Worm (Caenorhabditis elegans): ENCODE results near the gene inx-18.

inx-18 gene

DNA sequence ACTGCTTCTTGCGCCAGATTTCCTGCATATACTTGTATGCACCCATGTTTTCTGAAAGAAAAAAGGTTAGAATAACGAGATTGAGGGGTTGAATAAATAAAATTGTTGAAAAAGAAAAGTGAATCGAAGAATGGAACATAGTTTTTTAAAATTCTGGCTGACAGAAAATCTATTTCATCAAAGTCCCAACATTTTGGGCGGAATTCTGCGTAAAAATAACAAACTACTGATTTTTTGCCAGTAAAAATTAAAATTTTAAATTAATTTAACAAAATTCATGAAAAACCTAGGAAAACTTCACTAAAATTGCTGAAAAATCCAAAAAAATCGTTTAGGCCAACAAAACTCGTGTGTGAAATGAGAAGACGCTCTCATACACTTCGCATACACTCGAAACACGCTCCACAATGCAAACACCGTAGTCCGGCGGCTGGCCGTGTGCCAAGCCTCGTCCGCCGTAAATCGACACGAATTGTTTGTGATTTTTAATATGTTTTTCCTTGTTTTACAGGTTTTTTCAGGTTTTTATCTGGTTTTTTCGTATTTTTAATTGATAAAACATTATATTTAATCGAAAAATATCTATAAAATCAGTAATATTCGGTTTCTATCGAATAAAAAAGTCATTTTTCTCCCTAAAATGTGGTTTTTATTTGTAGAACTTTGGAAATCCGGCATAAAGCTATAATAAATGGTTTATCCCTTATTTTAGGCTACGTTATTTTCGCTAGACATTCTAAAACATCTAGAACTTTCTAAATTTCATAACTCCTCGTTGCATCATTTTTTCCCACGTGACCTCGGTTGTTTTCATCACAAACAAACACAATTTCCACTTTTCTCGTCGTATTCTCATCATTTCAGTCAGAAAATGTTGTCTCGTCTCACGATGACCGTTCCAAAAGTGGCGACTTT, 48.6 kb downstream of the inx-18 start, which contains the start of the genes rpl-15 and K11H12.8:
Gene rpl-15 (minus strand): TSS at position 51 of the 915 bp plus-strand sequence.
Gene K11H12.8 (plus strand): TSS at position 865 of the 915 bp plus-strand sequence.
- TF ChIP-seq ceh-22 (tag; optimal IDR thresholded peaks at IDR 0.05), result no peak
- peak; percentile 98 for TF ChIP-seq pqm-1 (tag; optimal IDR thresholded peaks at IDR 0.05)
- peak; percentile 30 for TF ChIP-seq hlh-13 (GFP tag; optimal IDR thresholded peaks at IDR 0.05)
- peak; percentile 89 for TF ChIP-seq syd-9 (tag; optimal IDR thresholded peaks at IDR 0.05)
- TF ChIP-seq sox-2 (GFP tag; IDR thresholded peaks at IDR 0.05), result peak; percentile 82
- TF ChIP-seq T23F11.4 (GFP tag; optimal IDR thresholded peaks at IDR 0.05), result peak; percentile 74
- TF ChIP-seq ceh-30 (tag; optimal IDR thresholded peaks at IDR 0.05), result peak; percentile 65
- peak; percentile 89 for TF ChIP-seq pag-3 (tag; optimal IDR thresholded peaks at IDR 0.05; ENCODE audit: borderline replicate concordance)
- peak; percentile 94 for TF ChIP-seq hlh-30 (tag; optimal IDR thresholded peaks at IDR 0.05; ENCODE audit: insufficient read depth)
- peak; percentile 87 for TF ChIP-seq unc-3 (GFP tag; conservative IDR thresholded peaks at IDR 0.05)
- TF ChIP-seq unc-3 (tag; optimal IDR thresholded peaks at IDR 0.05), result peak; percentile 95
- peak; percentile 89 for TF ChIP-seq C08G9.2 (tag; optimal IDR thresholded peaks at IDR 0.05)
- peak; percentile 85 for TF ChIP-seq sdc-2 (tag; optimal IDR thresholded peaks at IDR 0.05)
- TF ChIP-seq hlh-6 (tag; optimal IDR thresholded peaks at IDR 0.05), result peak; percentile 55
- peak; percentile 92 for TF ChIP-seq pax-1 (tag; optimal IDR thresholded peaks at IDR 0.05)
- peak; percentile 90 for TF ChIP-seq pros-1 (tag; optimal IDR thresholded peaks at IDR 0.05)
- peak; percentile 56 for TF ChIP-seq hlh-15 (tag; optimal IDR thresholded peaks at IDR 0.05)
- peak; percentile 86 for TF ChIP-seq ttx-3 (tag; optimal IDR thresholded peaks at IDR 0.05)
- TF ChIP-seq ceh-9 (tag; optimal IDR thresholded peaks at IDR 0.05), result no peak
- TF ChIP-seq odd-2 (tag; optimal IDR thresholded peaks at IDR 0.05), result peak; percentile 19
- TF ChIP-seq nhr-232 (tag; optimal IDR thresholded peaks at IDR 0.05), result no peak
- TF ChIP-seq ceh-24 (tag; optimal IDR thresholded peaks at IDR 0.05), result peak; percentile 71
- TF ChIP-seq Y22D7AL.16 (tag; optimal IDR thresholded peaks at IDR 0.05), result peak; percentile 80
- TF ChIP-seq K02D7.2 (tag; optimal IDR thresholded peaks at IDR 0.05), result peak; percentile 78
- TF ChIP-seq ceh-2 (tag; optimal IDR thresholded peaks at IDR 0.05), result peak; percentile 96
- TF ChIP-seq unc-55 (GFP tag; optimal IDR thresholded peaks at IDR 0.05), result peak; percentile 84
- peak; percentile 90 for TF ChIP-seq madf-2 (tag; optimal IDR thresholded peaks at IDR 0.05)
- TF ChIP-seq ceh-6 (GFP tag; optimal IDR thresholded peaks at IDR 0.05), result peak; percentile 73
- TF ChIP-seq C38D4.7 (GFP tag; optimal IDR thresholded peaks at IDR 0.05), result peak; percentile 59
- TF ChIP-seq mec-3 (tag; optimal IDR thresholded peaks at IDR 0.05; ENCODE audit: borderline replicate concordance), result no peak
- TF ChIP-seq K09A11.1 (tag; optimal IDR thresholded peaks at IDR 0.05; ENCODE audit: insufficient read depth), result peak; percentile 85
- TF ChIP-seq pat-9 (tag; optimal IDR thresholded peaks at IDR 0.05), result peak; percentile 94
- peak; percentile 71 for TF ChIP-seq che-1 (tag; optimal IDR thresholded peaks at IDR 0.05)
- peak; percentile 99 for TF ChIP-seq nfya-1 (tag; optimal IDR thresholded peaks at IDR 0.05)
- TF ChIP-seq ceh-14 (tag; optimal IDR thresholded peaks at IDR 0.05), result peak; percentile 98
- peak; percentile 85 for TF ChIP-seq ceh-48 (tag; optimal IDR thresholded peaks at IDR 0.05)
- peak; percentile 61 for TF ChIP-seq nhr-11 (tag; optimal IDR thresholded peaks at IDR 0.05)
- peak; percentile 99 for TF ChIP-seq tbx-2 (tag; optimal IDR thresholded peaks at IDR 0.05)
- peak; percentile 99 for TF ChIP-seq ceh-18 (tag; optimal IDR thresholded peaks at IDR 0.05)
- peak; percentile 99 for TF ChIP-seq ref-2 (tag; optimal IDR thresholded peaks at IDR 0.05)
- peak; percentile 92 for TF ChIP-seq F13H6.1 (tag; optimal IDR thresholded peaks at IDR 0.05)
- peak; percentile 91 for TF ChIP-seq lim-6 (tag; optimal IDR thresholded peaks at IDR 0.05)
- TF ChIP-seq ama-1 (optimal IDR thresholded peaks at IDR 0.05), result no peak
- TF ChIP-seq ceh-19 (GFP tag; optimal IDR thresholded peaks at IDR 0.05), result peak; percentile 84
- peak; percentile 98 for TF ChIP-seq ets-4 (tag; optimal IDR thresholded peaks at IDR 0.05)
- peak; percentile 98 for TF ChIP-seq unc-86 (tag; optimal IDR thresholded peaks at IDR 0.05)
- peak; percentile 84 for TF ChIP-seq fax-1 (tag; optimal IDR thresholded peaks at IDR 0.05)
- TF ChIP-seq zip-5 (tag; optimal IDR thresholded peaks at IDR 0.05), result peak; percentile 82
- peak; percentile 88 for TF ChIP-seq ceh-45 (GFP tag; IDR thresholded peaks at IDR 0.05)
- peak; percentile 99 for TF ChIP-seq ceh-31 (tag; optimal IDR thresholded peaks at IDR 0.05)
- TF ChIP-seq unc-42 (tag; optimal IDR thresholded peaks at IDR 0.05), result peak; percentile 94
